Fruit fly (Drosophila melanogaster) whole organism, embryonic: ENCODE results near the gene CG3704.

Experiments
- Abd-B ChIP-seq: fragments of 200-800 bp; sonication (Bioruptor generic); optimal IDR thresholded peaks from 2 replicates; lab custom pipeline; 2018; ENCODE audit warnings: missing biosample characterization, mild to moderate bottlenecking, missing genetic modification characterization, moderate library complexity
- Ada2b ChIP-seq: fragments of 200-800 bp; sonication (Bioruptor generic); IDR thresholded peaks from 2 replicates; pipeline ENCODE4 v1.3.6; 2022; ENCODE audit warnings: missing biosample characterization, missing genetic modification characterization
- Antp ChIP-seq: fragments of 200-800 bp; sonication (Bioruptor generic); optimal IDR thresholded peaks from 3 replicates; lab custom pipeline; 2016; ENCODE audit warnings: missing biosample characterization, missing genetic modification characterization
- CG10267 ChIP-seq: fragments of 200-800 bp; sonication (Bioruptor generic); optimal IDR thresholded peaks from 2 replicates; lab custom pipeline; 2018; ENCODE audit warnings: missing biosample characterization, mild to moderate bottlenecking, missing genetic modification characterization, moderate library complexity
- CG10431 ChIP-seq: fragments of 200-800 bp; sonication (Bioruptor generic); optimal IDR thresholded peaks from 3 replicates; lab custom pipeline; 2018; ENCODE audit warnings: missing biosample characterization, mild to moderate bottlenecking, missing genetic modification characterization
- CG10654 ChIP-seq: fragments of 200-800 bp; sonication (Bioruptor generic); optimal IDR thresholded peaks from 2 replicates; lab custom pipeline; 2016; ENCODE audit warnings: missing biosample characterization, missing genetic modification characterization
- CG11085 ChIP-seq: fragments of 200-800 bp; sonication (Bioruptor generic); IDR thresholded peaks from 2 replicates; pipeline ENCODE4 v1.3.6; 2022; ENCODE audit warnings: missing biosample characterization, missing genetic modification characterization
- CG11695 ChIP-seq: fragments of 200-800 bp; sonication (Bioruptor generic); IDR thresholded peaks from 3 replicates; pipeline ENCODE4 v1.3.6; 2022; ENCODE audit warnings: missing biosample characterization, missing genetic modification characterization
- CG13624 ChIP-seq: fragments of 200-800 bp; sonication (Bioruptor generic); optimal IDR thresholded peaks from 2 replicates; lab custom pipeline; 2016; ENCODE audit warnings: missing biosample characterization, missing genetic modification characterization
- CG14860 ChIP-seq: fragments of 200-800 bp; sonication (Bioruptor generic); IDR thresholded peaks from 3 replicates; pipeline ENCODE4 v1.3.6; 2022; ENCODE audit warnings: missing biosample characterization, missing genetic modification characterization; ENCODE audit not compliant: partially characterized antibody
- CG15011 ChIP-seq: fragments of 200-800 bp; sonication (Bioruptor generic); optimal IDR thresholded peaks from 3 replicates; lab custom pipeline; 2018; ENCODE audit warnings: missing biosample characterization, mild to moderate bottlenecking, missing genetic modification characterization
- CG15514 ChIP-seq: fragments of 200-800 bp; sonication (Bioruptor generic); optimal IDR thresholded peaks from 3 replicates; lab custom pipeline; 2017; ENCODE audit warnings: missing biosample characterization, missing genetic modification characterization, mild to moderate bottlenecking, moderate library complexity, missing genetic modification reagents
- CG1602 ChIP-seq: fragments of 200-800 bp; sonication (Bioruptor generic); optimal IDR thresholded peaks from 3 replicates; lab custom pipeline; 2016; ENCODE audit warnings: missing biosample characterization, missing genetic modification characterization
- CG31388 ChIP-seq: fragments of 200-800 bp; sonication (Bioruptor generic); optimal IDR thresholded peaks from 2 replicates; lab custom pipeline; 2016; ENCODE audit warnings: missing biosample characterization, missing genetic modification characterization
- CG3163 ChIP-seq: fragments of 200-800 bp; sonication (Bioruptor generic); optimal IDR thresholded peaks from 3 replicates; lab custom pipeline; 2016; ENCODE audit warnings: missing biosample characterization, missing genetic modification characterization
- CG3847 ChIP-seq: fragments of 200-800 bp; sonication (Bioruptor generic); IDR thresholded peaks from 2 replicates; pipeline ENCODE4 v1.3.6; 2022; ENCODE audit warnings: missing biosample characterization, missing genetic modification characterization
- CG6813 ChIP-seq: fragments of 200-800 bp; sonication (Bioruptor generic); optimal IDR thresholded peaks from 2 replicates; lab custom pipeline; 2017; ENCODE audit warnings: missing biosample characterization, missing genetic modification characterization, mild to moderate bottlenecking, moderate library complexity, missing genetic modification reagents
- Chrac-16 ChIP-seq: fragments of 200-800 bp; sonication (Bioruptor generic); optimal IDR thresholded peaks from 3 replicates; lab custom pipeline; 2016; ENCODE audit warnings: missing biosample characterization, missing genetic modification characterization
- Dip3 ChIP-seq: fragments of 200-800 bp; sonication (Bioruptor generic); optimal IDR thresholded peaks from 3 replicates; lab custom pipeline; 2016; ENCODE audit warnings: missing biosample characterization, missing genetic modification characterization
- Dref ChIP-seq: fragments of 200-800 bp; sonication (Bioruptor generic); IDR thresholded peaks from 2 replicates; pipeline ENCODE4 v1.3.6; 2022; ENCODE audit warnings: missing biosample characterization, missing genetic modification characterization
- Eip74EF ChIP-seq, 2 experiments: fragments of 200-800 bp in 1 of 2; fragments of >200 bp in 1 of 2; sonication (Bioruptor generic) in 1 of 2; optimal IDR thresholded peaks; 2 replicates each; lab custom pipeline; 2017 to 2019; ENCODE audit warnings: missing biosample characterization in 2 of 2, missing genetic modification characterization in 2 of 2, mild to moderate bottlenecking in 1 of 2, moderate library complexity in 1 of 2
- H15 ChIP-seq: fragments of 200-800 bp; sonication (Bioruptor generic); IDR thresholded peaks from 3 replicates; pipeline ENCODE4 v1.3.6; 2022; ENCODE audit warnings: missing biosample characterization, missing genetic modification characterization
- Hmr ChIP-seq: fragments of 200-800 bp; sonication (Bioruptor generic); optimal IDR thresholded peaks from 3 replicates; lab custom pipeline; 2017; ENCODE audit warnings: mild to moderate bottlenecking, missing biosample characterization, missing genetic modification reagents, missing genetic modification characterization
- Jarid2 ChIP-seq: fragments of 200-800 bp; sonication (Bioruptor generic); optimal IDR thresholded peaks from 3 replicates; lab custom pipeline; 2017; ENCODE audit warnings: mild to moderate bottlenecking, missing biosample characterization, missing genetic modification reagents, missing genetic modification characterization
- MESR4 ChIP-seq: fragments of 200-800 bp; sonication (Bioruptor generic); optimal IDR thresholded peaks from 2 replicates; lab custom pipeline; 2018; ENCODE audit warnings: missing biosample characterization, mild to moderate bottlenecking, missing genetic modification characterization, moderate library complexity
- Meics ChIP-seq: fragments of 200-800 bp; sonication (Bioruptor generic); optimal IDR thresholded peaks from 2 replicates; lab custom pipeline; 2017; ENCODE audit warnings: missing biosample characterization, mild to moderate bottlenecking, missing genetic modification characterization
- NFAT ChIP-seq: fragments of 200-800 bp; sonication (Bioruptor generic); IDR thresholded peaks from 2 replicates; pipeline ENCODE4 v1.3.6; 2022; ENCODE audit warnings: missing biosample characterization, missing genetic modification characterization
- Nf-YB ChIP-seq: fragments of 200-800 bp; sonication (Bioruptor generic); optimal IDR thresholded peaks from 3 replicates; lab custom pipeline; 2019; ENCODE audit warnings: missing biosample characterization, mild to moderate bottlenecking, missing genetic modification characterization, moderate library complexity
- Rfx ChIP-seq: fragments of 200-800 bp; sonication (Bioruptor generic); IDR thresholded peaks from 2 replicates; pipeline ENCODE4 v1.3.6; 2022; ENCODE audit warnings: missing biosample characterization, missing genetic modification characterization
- Taf1 ChIP-seq: fragments of 200-800 bp; sonication (Bioruptor generic); IDR thresholded peaks from 2 replicates; pipeline ENCODE4 v1.3.6; 2022; ENCODE audit warnings: missing biosample characterization, missing genetic modification characterization
- abd-A ChIP-seq: fragments of 200-800 bp; sonication (Bioruptor generic); optimal IDR thresholded peaks from 3 replicates; lab custom pipeline; 2019; ENCODE audit warnings: missing biosample characterization, mild to moderate bottlenecking, missing genetic modification characterization, moderate library complexity
- ash1 ChIP-seq: fragments of 200-800 bp; sonication (Bioruptor generic); optimal IDR thresholded peaks from 2 replicates; lab custom pipeline; 2018; ENCODE audit warnings: missing biosample characterization, mild to moderate bottlenecking, missing genetic modification characterization
- caup ChIP-seq: fragments of 200-800 bp; sonication (Bioruptor generic); optimal IDR thresholded peaks from 3 replicates; lab custom pipeline; 2017; ENCODE audit warnings: missing biosample characterization, mild to moderate bottlenecking, missing genetic modification characterization, moderate library complexity; ENCODE audit not compliant: severe bottlenecking
- croc ChIP-seq: fragments of 200-800 bp; sonication (Bioruptor generic); conservative IDR thresholded peaks from 3 replicates; pipeline ENCODE4 v1.3.6; 2022; ENCODE audit warnings: missing biosample characterization, missing genetic modification characterization
- crp ChIP-seq, 2 experiments: fragments of 200-800 bp; sonication (Bioruptor generic); optimal IDR thresholded peaks; 2 replicates in 1 of 2; 3 replicates in 1 of 2; lab custom pipeline; 2017; ENCODE audit warnings: missing biosample characterization in 2 of 2, missing genetic modification characterization in 2 of 2, mild to moderate bottlenecking in 1 of 2, moderate library complexity in 1 of 2
- dan ChIP-seq: fragments of 200-800 bp; sonication (Bioruptor generic); IDR thresholded peaks from 2 replicates; pipeline ENCODE4 v1.3.6; 2022; ENCODE audit warnings: missing biosample characterization, missing genetic modification characterization
- dpn ChIP-seq, 2 experiments: fragments of 200-800 bp; sonication (Bioruptor generic); optimal IDR thresholded peaks; 3 replicates each; lab custom pipeline; 2016; ENCODE audit warnings: missing biosample characterization in 2 of 2, missing genetic modification characterization in 2 of 2
- dysf ChIP-seq: fragments of 200-800 bp; sonication (Bioruptor generic); IDR thresholded peaks from 3 replicates; pipeline ENCODE4 v1.3.6; 2022; ENCODE audit warnings: missing biosample characterization, missing genetic modification characterization
- gfzf ChIP-seq: fragments of 200-800 bp; sonication (Bioruptor generic); optimal IDR thresholded peaks from 2 replicates; lab custom pipeline; 2016; ENCODE audit warnings: missing biosample characterization, mild to moderate bottlenecking, missing genetic modification characterization, moderate library complexity
- hbn ChIP-seq: fragments of 200-800 bp; sonication (Bioruptor generic); IDR thresholded peaks from 2 replicates; pipeline ENCODE4 v1.3.6; 2022; ENCODE audit warnings: missing biosample characterization, missing genetic modification characterization; ENCODE audit not compliant: partially characterized antibody
- hkb ChIP-seq, 2 experiments: fragments of 200-800 bp in 1 of 2; fragments of >200 bp in 1 of 2; sonication (Bioruptor generic) in 1 of 2; IDR thresholded peaks in 1 of 2; optimal IDR thresholded peaks in 1 of 2; 2 replicates each; pipeline versions ENCODE4 v1.3.6 to Lab custom; 2017 to 2022; ENCODE audit warnings: missing biosample characterization in 1 of 2, missing genetic modification characterization in 1 of 2
- maf-S ChIP-seq: fragments of 200-800 bp; sonication (Bioruptor generic); optimal IDR thresholded peaks from 2 replicates; lab custom pipeline; 2016; ENCODE audit warnings: missing biosample characterization, missing genetic modification characterization
- nerfin-1 ChIP-seq: fragments of 200-800 bp; sonication (Bioruptor generic); optimal IDR thresholded peaks from 3 replicates; lab custom pipeline; 2019; ENCODE audit warnings: missing biosample characterization, mild to moderate bottlenecking, missing genetic modification characterization, moderate library complexity
- prd ChIP-seq, 3 experiments: fragments of >200 bp in 2 of 3; fragments of 200-800 bp in 1 of 3; sonication (Bioruptor generic) in 1 of 3; optimal IDR thresholded peaks in 2 of 3; IDR thresholded peaks in 1 of 3; 2 replicates in 2 of 3; 3 replicates in 1 of 3; pipeline versions ENCODE4 v1.3.6 to Lab custom; 2017 to 2022; ENCODE audit warnings: missing biosample characterization in 1 of 3, missing genetic modification characterization in 1 of 3
- row ChIP-seq: fragments of 200-800 bp; sonication (Bioruptor generic); IDR thresholded peaks from 3 replicates; pipeline ENCODE4 v1.3.6; 2022; ENCODE audit warnings: missing biosample characterization, missing genetic modification characterization
- sd ChIP-seq: fragments of 200-800 bp; sonication (Bioruptor generic); optimal IDR thresholded peaks from 3 replicates; lab custom pipeline; 2018; ENCODE audit warnings: missing biosample characterization, mild to moderate bottlenecking, missing genetic modification characterization, moderate library complexity
- sisA ChIP-seq: fragments of 200-800 bp; sonication (Bioruptor generic); IDR thresholded peaks from 2 replicates; pipeline ENCODE4 v1.3.6; 2022; ENCODE audit warnings: missing biosample characterization, missing genetic modification characterization
- tll ChIP-seq, 2 experiments: fragments of 200-800 bp in 1 of 2; fragments of >200 bp in 1 of 2; sonication (Bioruptor generic) in 1 of 2; optimal IDR thresholded peaks; 2 replicates each; lab custom pipeline; 2017 to 2019; ENCODE audit warnings: missing biosample characterization in 2 of 2, missing genetic modification characterization in 2 of 2, mild to moderate bottlenecking in 1 of 2, moderate library complexity in 1 of 2
- zfh1 ChIP-seq: fragments of 200-800 bp; sonication (Bioruptor generic); IDR thresholded peaks from 3 replicates; pipeline ENCODE4 v1.3.6; 2022; ENCODE audit warnings: missing biosample characterization, missing genetic modification characterization

The CG3704 gene

dm6 chrX:948285-948556, 7.6 kb upstream of the CG3704 start (continued):
- TF ChIP-seq Taf1 (GFP tag; lab: Robert Waterston, UW), result 0 out of 2 replicates have a peak, but pooled peaks have one; percentile 17
- no peak for TF ChIP-seq sisA (GFP tag; lab: Robert Waterston, UW)
- peak; percentile 45 for TF ChIP-seq Antp
- TF ChIP-seq ash1 (GFP tag; lab: Kevin White, UChicago), result no peak
- TF ChIP-seq prd (optimal IDR thresholded peaks at IDR 0.05; lab: Kevin White, UChicago), result no peak
- TF ChIP-seq prd (GFP tag; IDR thresholded peaks at IDR 0.05; lab: Robert Waterston, UW), result peak; percentile 34; the same call in 1 of the 3 replicates
- no peak for TF ChIP-seq CG3163 (GFP tag; lab: Kevin White, UChicago)
- TF ChIP-seq CG3847 (GFP tag; lab: Robert Waterston, UW), result peak; percentile 27; the same call in 1 of the 2 replicates
- TF ChIP-seq abd-A, result no peak
- no peak for TF ChIP-seq CG10267
- no peak for TF ChIP-seq CG10431
- TF ChIP-seq gfzf, result no peak
- TF ChIP-seq Meics (GFP tag; lab: Kevin White, UChicago), result peak; percentile 19
- TF ChIP-seq H15 (GFP tag; lab: Robert Waterston, UW), result 0 out of 3 replicates have a peak, but pooled peaks have one; percentile 15
- TF ChIP-seq dan, result no peak
- TF ChIP-seq Rfx (GFP tag; lab: Robert Waterston, UW), result peak; percentile 76
- no peak for TF ChIP-seq Nf-YB (GFP tag; lab: Kevin White, UChicago)
- TF ChIP-seq row (GFP tag; lab: Robert Waterston, UW), result peak; percentile 73
- TF ChIP-seq Hmr, result peak; percentile 13
- TF ChIP-seq CG6813, result no peak
- no peak for TF ChIP-seq sd
- no peak for TF ChIP-seq Abd-B (GFP tag; lab: Kevin White, UChicago)
- TF ChIP-seq tll (GFP tag; optimal IDR thresholded peaks at IDR 0.05; lab: Kevin White, UChicago), result no peak
- no peak for TF ChIP-seq CG10654 (GFP tag; lab: Kevin White, UChicago)
- no peak for TF ChIP-seq hbn (GFP tag; lab: Robert Waterston, UW)
- TF ChIP-seq CG31388 (GFP tag; lab: Kevin White, UChicago), result no peak
- TF ChIP-seq zfh1 (GFP tag; lab: Robert Waterston, UW), result 0 out of 3 replicates have a peak, but pooled peaks have one; percentile 41
- TF ChIP-seq dpn (GFP tag; optimal IDR thresholded peaks at IDR 0.05; lab: Kevin White, UChicago), result peak in 1 of 2 experiments; percentile 21
- TF ChIP-seq CG15011 (GFP tag; lab: Kevin White, UChicago), result no peak
- TF ChIP-seq Dip3, result no peak
- no peak for TF ChIP-seq Jarid2 (GFP tag; lab: Kevin White, UChicago)
- no peak for TF ChIP-seq Chrac-16 (GFP tag; lab: Kevin White, UChicago)
- no peak for TF ChIP-seq Dref (GFP tag; lab: Robert Waterston, UW)
- TF ChIP-seq CG15514 (GFP tag; lab: Kevin White, UChicago), result peak; percentile 27
- no peak for TF ChIP-seq CG11695 (GFP tag; lab: Robert Waterston, UW)
- no peak for TF ChIP-seq maf-S (GFP tag; lab: Kevin White, UChicago)
- no peak for TF ChIP-seq caup
- TF ChIP-seq hkb (optimal IDR thresholded peaks at IDR 0.05; lab: Kevin White, UChicago), result no peak
- TF ChIP-seq hkb (GFP tag; IDR thresholded peaks at IDR 0.05; lab: Robert Waterston, UW), result 0 out of 2 replicates have a peak, but pooled peaks have one; percentile 32
- TF ChIP-seq NFAT (GFP tag; lab: Robert Waterston, UW), result no peak
- no peak for TF ChIP-seq Eip74EF (GFP tag; optimal IDR thresholded peaks at IDR 0.05; lab: Kevin White, UChicago)
- no peak for TF ChIP-seq nerfin-1 (tag; lab: Kevin White, UChicago)
- TF ChIP-seq MESR4 (GFP tag; lab: Kevin White, UChicago), result no peak
- peak; percentile 50 for TF ChIP-seq CG13624 (GFP tag; lab: Kevin White, UChicago)
- no peak for TF ChIP-seq croc (GFP tag; lab: Robert Waterston, UW)
- TF ChIP-seq dysf (GFP tag; lab: Robert Waterston, UW), result peak; percentile 68
- TF ChIP-seq CG11085 (GFP tag; lab: Robert Waterston, UW), result 0 out of 2 replicates have a peak, but pooled peaks have one; percentile 12
- no peak for TF ChIP-seq CG14860
- TF ChIP-seq CG1602 (GFP tag; lab: Kevin White, UChicago), result no peak
- peak; percentile 22; the same call in 1 of the 2 replicates for TF ChIP-seq Ada2b (GFP tag; lab: Robert Waterston, UW)
- TF ChIP-seq crp (GFP tag; optimal IDR thresholded peaks at IDR 0.05; lab: Kevin White, UChicago), result no peak
